Fruit fly (Drosophila melanogaster) whole organism, embryonic: ENCODE results near the gene Smvt.
A peak's percentile ranks its signal among the peaks of the same experiment; 100 is the strongest.

Source experiments
- Aef1 ChIP-seq: fragments of 200-800 bp; sonication (Bioruptor generic); IDR thresholded peaks from 3 replicates; pipeline ENCODE4 v1.3.6; 2022; ENCODE audit warnings: missing biosample characterization, missing genetic modification characterization
- Antp ChIP-seq: fragments of 200-800 bp; sonication (Bioruptor generic); optimal IDR thresholded peaks from 3 replicates; lab custom pipeline; 2016; ENCODE audit warnings: missing biosample characterization, missing genetic modification characterization
- Bteb2 ChIP-seq: fragments of 200-800 bp; sonication (Bioruptor generic); optimal IDR thresholded peaks from 2 replicates; lab custom pipeline; 2016; ENCODE audit warnings: missing biosample characterization, missing genetic modification characterization
- CG10366 ChIP-seq: fragments of 200-800 bp; sonication (Bioruptor generic); IDR thresholded peaks from 2 replicates; pipeline ENCODE4 v1.3.6; 2022; ENCODE audit warnings: missing biosample characterization, missing genetic modification characterization
- CG10979 ChIP-seq: fragments of 200-800 bp; sonication (Bioruptor generic); optimal IDR thresholded peaks from 2 replicates; lab custom pipeline; 2018; ENCODE audit warnings: missing biosample characterization, mild to moderate bottlenecking, missing genetic modification characterization, moderate library complexity
- CG12219 ChIP-seq: fragments of 200-800 bp; sonication (Bioruptor generic); optimal IDR thresholded peaks from 3 replicates; lab custom pipeline; 2018; ENCODE audit warnings: missing biosample characterization, mild to moderate bottlenecking, missing genetic modification characterization
- CG12236 ChIP-seq: fragments of 200-800 bp; sonication (Bioruptor generic); optimal IDR thresholded peaks from 2 replicates; lab custom pipeline; 2016; ENCODE audit warnings: missing biosample characterization, missing genetic modification characterization
- CG13624 ChIP-seq: fragments of 200-800 bp; sonication (Bioruptor generic); optimal IDR thresholded peaks from 2 replicates; lab custom pipeline; 2016; ENCODE audit warnings: missing biosample characterization, missing genetic modification characterization
- CG1603 ChIP-seq: fragments of 200-800 bp; sonication (Bioruptor generic); optimal IDR thresholded peaks from 2 replicates; lab custom pipeline; 2019; ENCODE audit warnings: missing biosample characterization, mild to moderate bottlenecking, missing genetic modification characterization, moderate library complexity
- CG18011 ChIP-seq: fragments of 200-800 bp; sonication (Bioruptor generic); optimal IDR thresholded peaks from 2 replicates; lab custom pipeline; 2017; ENCODE audit warnings: missing biosample characterization, missing genetic modification characterization, mild to moderate bottlenecking, moderate library complexity, missing genotype
- CG3995 ChIP-seq: fragments of 200-800 bp; sonication (Bioruptor generic); optimal IDR thresholded peaks from 3 replicates; lab custom pipeline; 2016; ENCODE audit warnings: missing biosample characterization, missing genetic modification characterization
- CG4282 ChIP-seq: fragments of 200-800 bp; sonication (Bioruptor generic); optimal IDR thresholded peaks from 2 replicates; lab custom pipeline; 2016; ENCODE audit warnings: missing biosample characterization, missing genetic modification characterization
- CG8388 ChIP-seq: fragments of 200-800 bp; sonication (Bioruptor generic); optimal IDR thresholded peaks from 2 replicates; lab custom pipeline; 2019; ENCODE audit warnings: missing biosample characterization, mild to moderate bottlenecking, missing genetic modification characterization, moderate library complexity
- Drgx ChIP-seq: fragments of 200-800 bp; sonication (Bioruptor generic); IDR thresholded peaks from 2 replicates; pipeline ENCODE4 v1.3.6; 2022; ENCODE audit warnings: missing biosample characterization, missing genetic modification characterization
- Ets65A ChIP-seq: fragments of 200-800 bp; sonication (Bioruptor generic); peaks from one replicate; lab custom pipeline; 2016; ENCODE audit warnings: missing biosample characterization, missing genetic modification characterization
- Hr3 ChIP-seq: fragments of 200-800 bp; sonication (Bioruptor generic); optimal IDR thresholded peaks from 3 replicates; lab custom pipeline; 2016; ENCODE audit warnings: missing biosample characterization, missing genetic modification characterization
- Hr51 ChIP-seq, 2 experiments: fragments of 200-800 bp; sonication (Bioruptor generic); optimal IDR thresholded peaks; 2 replicates in 1 of 2; 3 replicates in 1 of 2; lab custom pipeline; 2016 to 2018; ENCODE audit warnings: missing biosample characterization in 2 of 2, missing genetic modification characterization in 2 of 2, mild to moderate bottlenecking in 1 of 2, moderate library complexity in 1 of 2
- MESR4 ChIP-seq: fragments of 200-800 bp; sonication (Bioruptor generic); optimal IDR thresholded peaks from 2 replicates; lab custom pipeline; 2018; ENCODE audit warnings: missing biosample characterization, mild to moderate bottlenecking, missing genetic modification characterization, moderate library complexity
- Mad ChIP-seq: fragments of 200-800 bp; sonication (Bioruptor generic); optimal IDR thresholded peaks from 2 replicates; lab custom pipeline; 2016; ENCODE audit warnings: missing biosample characterization, missing genetic modification characterization
- Ptx1 ChIP-seq: fragments of 200-800 bp; sonication (Bioruptor generic); IDR thresholded peaks from 2 replicates; pipeline ENCODE4 v1.3.6; 2022; ENCODE audit warnings: missing biosample characterization, missing genetic modification characterization
- Rfx ChIP-seq: fragments of 200-800 bp; sonication (Bioruptor generic); IDR thresholded peaks from 2 replicates; pipeline ENCODE4 v1.3.6; 2022; ENCODE audit warnings: missing biosample characterization, missing genetic modification characterization
- Sry-β ChIP-seq: fragments of 200-800 bp; sonication (Bioruptor generic); optimal IDR thresholded peaks from 2 replicates; lab custom pipeline; 2018; ENCODE audit warnings: missing biosample characterization, mild to moderate bottlenecking, missing genetic modification characterization, moderate library complexity
- TFAM ChIP-seq: fragments of 200-800 bp; sonication (Bioruptor generic); optimal IDR thresholded peaks from 2 replicates; lab custom pipeline; 2017; ENCODE audit warnings: missing biosample characterization, missing genetic modification characterization, inconsistent platforms
- Trl ChIP-seq, 3 experiments: fragments of >200 bp in 2 of 3; fragments of 200-800 bp in 1 of 3; sonication (Bioruptor generic) in 1 of 3; optimal IDR thresholded peaks; 2 replicates in 1 of 3; 3 replicates in 2 of 3; lab custom pipeline; 2016 to 2017; ENCODE audit warnings: missing biosample characterization in 1 of 3, missing genetic modification characterization in 1 of 3
- Xrp1 ChIP-seq: fragments of 200-800 bp; sonication (Bioruptor generic); IDR thresholded peaks from 2 replicates; pipeline ENCODE4 v1.3.6; 2022; ENCODE audit warnings: missing biosample characterization, missing genetic modification characterization
- ab ChIP-seq: fragments of 200-800 bp; sonication (Bioruptor generic); optimal IDR thresholded peaks from 2 replicates; lab custom pipeline; 2016; ENCODE audit warnings: missing biosample characterization, missing genetic modification characterization
- ase ChIP-seq: fragments of 200-800 bp; sonication (Bioruptor generic); IDR thresholded peaks from 3 replicates; pipeline ENCODE4 v1.3.6; 2022; ENCODE audit warnings: missing biosample characterization, missing genetic modification characterization
- bab2 ChIP-seq: fragments of 200-800 bp; sonication (Bioruptor generic); optimal IDR thresholded peaks from 2 replicates; lab custom pipeline; 2016; ENCODE audit warnings: missing biosample characterization, missing genetic modification characterization
- bbx ChIP-seq: fragments of 200-800 bp; sonication (Bioruptor generic); IDR thresholded peaks from 2 replicates; pipeline ENCODE4 v1.3.6; 2022; ENCODE audit warnings: missing biosample characterization, missing genetic modification characterization; ENCODE audit not compliant: partially characterized antibody
- crp ChIP-seq, 2 experiments: fragments of 200-800 bp; sonication (Bioruptor generic); optimal IDR thresholded peaks; 2 replicates in 1 of 2; 3 replicates in 1 of 2; lab custom pipeline; 2017; ENCODE audit warnings: missing biosample characterization in 2 of 2, missing genetic modification characterization in 2 of 2, mild to moderate bottlenecking in 1 of 2, moderate library complexity in 1 of 2
- fd96Cb ChIP-seq: fragments of 200-800 bp; sonication (Bioruptor generic); optimal IDR thresholded peaks from 2 replicates; lab custom pipeline; 2018; ENCODE audit warnings: missing biosample characterization, mild to moderate bottlenecking, missing genetic modification characterization, moderate library complexity
- ham ChIP-seq: fragments of 200-800 bp; sonication (Bioruptor generic); IDR thresholded peaks from 2 replicates; pipeline ENCODE4 v1.3.6; 2022; ENCODE audit warnings: missing biosample characterization, missing genetic modification characterization
- lbe ChIP-seq: fragments of 200-800 bp; sonication (Bioruptor generic); optimal IDR thresholded peaks from 2 replicates; lab custom pipeline; 2016; ENCODE audit warnings: missing biosample characterization, mild to moderate bottlenecking, missing genetic modification characterization
- mld ChIP-seq: fragments of 200-800 bp; sonication (Bioruptor generic); IDR thresholded peaks from 3 replicates; pipeline ENCODE4 v1.3.6; 2022; ENCODE audit warnings: missing biosample characterization, missing genetic modification characterization; ENCODE audit not compliant: partially characterized antibody
- nmo ChIP-seq: fragments of 200-800 bp; sonication (Bioruptor generic); optimal IDR thresholded peaks from 2 replicates; lab custom pipeline; 2018; ENCODE audit warnings: missing biosample characterization, mild to moderate bottlenecking, missing genetic modification characterization, moderate library complexity
- pho ChIP-seq: fragments of 200-800 bp; sonication (Bioruptor generic); optimal IDR thresholded peaks from 2 replicates; lab custom pipeline; 2016; ENCODE audit warnings: missing biosample characterization, missing genetic modification characterization
- prd ChIP-seq, 3 experiments: fragments of >200 bp in 2 of 3; fragments of 200-800 bp in 1 of 3; sonication (Bioruptor generic) in 1 of 3; optimal IDR thresholded peaks in 2 of 3; IDR thresholded peaks in 1 of 3; 2 replicates in 2 of 3; 3 replicates in 1 of 3; pipeline versions ENCODE4 v1.3.6 to Lab custom; 2017 to 2022; ENCODE audit warnings: missing biosample characterization in 1 of 3, missing genetic modification characterization in 1 of 3
- ranshi ChIP-seq: fragments of 200-800 bp; sonication (Bioruptor generic); IDR thresholded peaks from 2 replicates; pipeline ENCODE4 v1.3.6; 2022; ENCODE audit warnings: missing biosample characterization, missing genetic modification characterization
- row ChIP-seq: fragments of 200-800 bp; sonication (Bioruptor generic); IDR thresholded peaks from 3 replicates; pipeline ENCODE4 v1.3.6; 2022; ENCODE audit warnings: missing biosample characterization, missing genetic modification characterization
- run ChIP-seq: fragments of 200-800 bp; sonication (Bioruptor generic); optimal IDR thresholded peaks from 3 replicates; lab custom pipeline; 2018; ENCODE audit warnings: missing biosample characterization, mild to moderate bottlenecking, missing genetic modification characterization
- scrt ChIP-seq: fragments of 200-800 bp; sonication (Bioruptor generic); optimal IDR thresholded peaks from 2 replicates; lab custom pipeline; 2018; ENCODE audit warnings: missing biosample characterization, mild to moderate bottlenecking, missing genetic modification characterization, moderate library complexity
- slbo ChIP-seq: fragments of 200-800 bp; sonication (Bioruptor generic); IDR thresholded peaks from 2 replicates; pipeline ENCODE4 v1.3.6; 2022; ENCODE audit warnings: missing biosample characterization, missing genetic modification characterization
- sna ChIP-seq: fragments of 200-800 bp; sonication (Bioruptor generic); IDR thresholded peaks from 2 replicates; pipeline ENCODE4 v1.3.6; 2022; ENCODE audit warnings: missing biosample characterization, missing genetic modification characterization; ENCODE audit not compliant: partially characterized antibody
- stwl ChIP-seq: fragments of 200-800 bp; sonication (Bioruptor generic); optimal IDR thresholded peaks from 3 replicates; lab custom pipeline; 2018; ENCODE audit warnings: missing biosample characterization, mild to moderate bottlenecking, missing genetic modification characterization, moderate library complexity
- trem ChIP-seq: fragments of 200-800 bp; optimal IDR thresholded peaks from 3 replicates; lab custom pipeline; 2019; ENCODE audit warnings: missing biosample characterization, mild to moderate bottlenecking, missing genetic modification characterization, moderate library complexity
- zfh1 ChIP-seq: fragments of 200-800 bp; sonication (Bioruptor generic); IDR thresholded peaks from 3 replicates; pipeline ENCODE4 v1.3.6; 2022; ENCODE audit warnings: missing biosample characterization, missing genetic modification characterization

Smvt gene

DNA sequence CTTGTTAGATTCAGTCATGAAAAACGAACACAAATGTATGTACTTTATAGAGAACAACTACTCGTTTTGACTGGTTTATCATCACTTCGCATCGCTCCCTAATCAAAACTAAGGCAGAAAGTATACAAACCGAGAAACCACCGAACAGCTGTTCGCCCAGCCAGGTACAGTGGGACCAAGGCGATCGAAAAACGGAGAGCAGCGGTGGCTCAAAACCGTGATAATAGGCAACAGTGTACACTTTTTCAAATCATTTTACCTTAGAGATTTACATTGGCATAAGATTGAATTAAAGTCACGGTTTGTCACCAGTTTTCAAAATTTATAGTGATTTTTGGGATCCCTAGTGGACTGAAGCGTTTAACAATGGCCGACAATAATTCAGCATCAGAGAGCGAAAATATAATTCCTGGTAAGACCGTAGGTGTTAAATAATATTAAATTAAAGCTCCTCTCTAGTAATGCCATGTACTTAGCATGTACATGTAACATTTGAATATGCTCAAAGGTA, 43.9 kb upstream of the Smvt start, which contains the start of the genes CG42233 and CG1971 (continued):
- no peak for TF ChIP-seq Trl (optimal IDR thresholded peaks at IDR 0.05; lab: Kevin White, UChicago)
- peak; percentile 3 for TF ChIP-seq Trl (GFP tag; optimal IDR thresholded peaks at IDR 0.05; lab: Kevin White, UChicago)
- TF ChIP-seq Hr3 = peak; percentile 5
- TF ChIP-seq Aef1 = peak; percentile 30; the same call in 1 of the 3 replicates
- TF ChIP-seq CG12219 (GFP tag; lab: Kevin White, UChicago) = peak; percentile 2
- no peak for TF ChIP-seq CG13624 (GFP tag; lab: Kevin White, UChicago)
- peak; percentile 30; the same call in 1 of the 2 replicates for TF ChIP-seq bbx
- TF ChIP-seq ham (GFP tag; lab: Robert Waterston, UW) = no peak
- peak; percentile 26 for TF ChIP-seq Ets65A
- TF ChIP-seq Antp (GFP tag; lab: Kevin White, UChicago) = peak; percentile 40
- peak; percentile 53 for TF ChIP-seq Ptx1 (GFP tag; lab: Robert Waterston, UW)
- TF ChIP-seq Xrp1 (GFP tag; lab: Robert Waterston, UW) = peak; percentile 42; the same call in 1 of the 2 replicates
- TF ChIP-seq Hr51 (GFP tag; optimal IDR thresholded peaks at IDR 0.05; lab: Kevin White, UChicago) = no peak
- 0 out of 2 replicates have a peak, but pooled peaks have one; percentile 47 for TF ChIP-seq ranshi
- peak; percentile 58 for TF ChIP-seq slbo
- peak; percentile 87 for TF ChIP-seq CG3995 (GFP tag; lab: Kevin White, UChicago)
- TF ChIP-seq ase = peak; percentile 36; the same call in 1 of the 3 replicates
- peak; percentile 73 for TF ChIP-seq CG4282 (GFP tag; lab: Kevin White, UChicago)
- TF ChIP-seq zfh1 = 0 out of 3 replicates have a peak, but pooled peaks have one; percentile 29
- TF ChIP-seq MESR4 (GFP tag; lab: Kevin White, UChicago) = peak; percentile 19
- peak; percentile 20 to 85 for TF ChIP-seq crp (GFP tag; optimal IDR thresholded peaks at IDR 0.05; lab: Kevin White, UChicago)
- TF ChIP-seq stwl (tag; lab: Kevin White, UChicago) = peak; percentile 5
- no peak for TF ChIP-seq CG18011
- peak; percentile 22 for TF ChIP-seq Mad (GFP tag; lab: Kevin White, UChicago)
- peak; percentile 52 for TF ChIP-seq CG1603
- TF ChIP-seq mld (GFP tag; lab: Robert Waterston, UW) = peak; percentile 40; the same call in 1 of the 3 replicates
- TF ChIP-seq pho (GFP tag; lab: Kevin White, UChicago) = peak; percentile 15
- 0 out of 2 replicates have a peak, but pooled peaks have one; percentile 26 for TF ChIP-seq Rfx
- TF ChIP-seq row (GFP tag; lab: Robert Waterston, UW) = peak; percentile 87
- TF ChIP-seq nmo (GFP tag; lab: Kevin White, UChicago) = peak; percentile 41
- TF ChIP-seq sna (GFP tag; lab: Robert Waterston, UW) = 0 out of 2 replicates have a peak, but pooled peaks have one; percentile 39
- TF ChIP-seq fd96Cb (tag; lab: Kevin White, UChicago) = no peak
- TF ChIP-seq CG10979 (tag; lab: Kevin White, UChicago) = peak; percentile 37
- TF ChIP-seq Sry-β (GFP tag; lab: Kevin White, UChicago) = no peak
- no peak for TF ChIP-seq CG10366 (GFP tag; lab: Robert Waterston, UW)
- TF ChIP-seq ab = no peak
- TF ChIP-seq Drgx (GFP tag; lab: Robert Waterston, UW) = peak; percentile 46
- TF ChIP-seq Bteb2 (GFP tag; lab: Kevin White, UChicago) = no peak
- peak; percentile 21 for TF ChIP-seq bab2 (GFP tag; lab: Kevin White, UChicago)
- no peak for TF ChIP-seq scrt (GFP tag; lab: Kevin White, UChicago)
- TF ChIP-seq CG12236 (GFP tag; lab: Kevin White, UChicago) = no peak
- no peak for TF ChIP-seq TFAM
- TF ChIP-seq trem (tag; lab: Kevin White, UChicago) = peak; percentile 2
- TF ChIP-seq CG8388 (GFP tag; lab: Kevin White, UChicago) = peak; percentile 34
- no peak for TF ChIP-seq prd (optimal IDR thresholded peaks at IDR 0.05; lab: Kevin White, UChicago)
- peak; percentile 31; the same call in 1 of the 3 replicates for TF ChIP-seq prd (GFP tag; IDR thresholded peaks at IDR 0.05; lab: Robert Waterston, UW)
- no peak for TF ChIP-seq run (tag; lab: Kevin White, UChicago)
- TF ChIP-seq lbe = no peak
